Fruit fly (Drosophila melanogaster): ENCODE results near the gene GNBP2.

Gene GNBP2

dm6 chr3L:18672986-18673633 lies 2.1 kb downstream of the GNBP2 start, which contains the start of gene Capr:
Capr (minus strand) TSS chr3L:18673324.
- TF ChIP-seq Hr78 (GFP tag; optimal IDR thresholded peaks at IDR 0.05) (no peak), Hnf4 (GFP tag; optimal IDR thresholded peaks at IDR 0.05) (peak; percentile 64), jim (GFP tag; optimal IDR thresholded peaks at IDR 0.05) (no peak), brk (GFP tag; optimal IDR thresholded peaks at IDR 0.05) (peak; percentile 15), Jra (GFP tag; optimal IDR thresholded peaks at IDR 0.05) (peak; percentile 75), sv (GFP tag; optimal IDR thresholded peaks at IDR 0.05) (no peak), Myc (optimal IDR thresholded peaks at IDR 0.05) (no peak), foxo (GFP tag; optimal IDR thresholded peaks at IDR 0.05) (peak in 1 of 2 experiments; percentile 45), CG9705 (GFP tag; optimal IDR thresholded peaks at IDR 0.05) (no peak), sage (GFP tag; optimal IDR thresholded peaks at IDR 0.05) (no peak), br (GFP tag; optimal IDR thresholded peaks at IDR 0.05) (peak; percentile 39), Dif (GFP tag; optimal IDR thresholded peaks at IDR 0.05; ENCODE audit: partially characterized antibody) (no peak), Hr83 (GFP tag; optimal IDR thresholded peaks at IDR 0.05; ENCODE audit: poor library complexity, severe bottlenecking) (peak; percentile 94), Dfd (GFP tag; optimal IDR thresholded peaks at IDR 0.05) (no peak), OdsH (GFP tag; optimal IDR thresholded peaks at IDR 0.05) (peak; percentile 25), dsf (GFP tag; optimal IDR thresholded peaks at IDR 0.05; ENCODE audit: borderline replicate concordance) (no peak), usp (GFP tag; optimal IDR thresholded peaks at IDR 0.05) (no peak), Sp1 (GFP tag; optimal IDR thresholded peaks at IDR 0.05) (peak; percentile 27), psq (GFP tag; optimal IDR thresholded peaks at IDR 0.05) (no peak), pan (optimal IDR thresholded peaks at IDR 0.05) (no peak), fru (GFP tag; optimal IDR thresholded peaks at IDR 0.05) (peak; percentile 9), Rel (GFP tag; optimal IDR thresholded peaks at IDR 0.05) (no peak), Rel (tag; optimal IDR thresholded peaks at IDR 0.05) (peak; percentile 80), GATAd (GFP tag; optimal IDR thresholded peaks at IDR 0.05) (no peak), N (GFP tag; optimal IDR thresholded peaks at IDR 0.05) (no peak), HLH106 (tag; optimal IDR thresholded peaks at IDR 0.05) (peak; percentile 36), Vsx2 (GFP tag; optimal IDR thresholded peaks at IDR 0.05; ENCODE audit: partially characterized antibody) (no peak), dl (GFP tag; optimal IDR thresholded peaks at IDR 0.05; ENCODE audit: insufficient read depth in 1 of 2, partially characterized antibody in 2 of 2) (no peak), Mio (GFP tag; optimal IDR thresholded peaks at IDR 0.05) (no peak), h (GFP tag; optimal IDR thresholded peaks at IDR 0.05) (peak; percentile 48), lola (GFP tag; optimal IDR thresholded peaks at IDR 0.05) (no peak), woc (GFP tag; optimal IDR thresholded peaks at IDR 0.05) (no peak), tai (GFP tag; optimal IDR thresholded peaks at IDR 0.05) (no peak), CrebA (GFP tag; optimal IDR thresholded peaks at IDR 0.05; ENCODE audit: borderline replicate concordance) (no peak), dmrt93B (GFP tag; optimal IDR thresholded peaks at IDR 0.05) (no peak), Abd-B (GFP tag; optimal IDR thresholded peaks at IDR 0.05) (no peak), ey (GFP tag; optimal IDR thresholded peaks at IDR 0.05) (no peak), rgr (GFP tag; optimal IDR thresholded peaks at IDR 0.05) (peak; percentile 82), CG32264 (GFP tag; optimal IDR thresholded peaks at IDR 0.05) (no peak)

DNA sequence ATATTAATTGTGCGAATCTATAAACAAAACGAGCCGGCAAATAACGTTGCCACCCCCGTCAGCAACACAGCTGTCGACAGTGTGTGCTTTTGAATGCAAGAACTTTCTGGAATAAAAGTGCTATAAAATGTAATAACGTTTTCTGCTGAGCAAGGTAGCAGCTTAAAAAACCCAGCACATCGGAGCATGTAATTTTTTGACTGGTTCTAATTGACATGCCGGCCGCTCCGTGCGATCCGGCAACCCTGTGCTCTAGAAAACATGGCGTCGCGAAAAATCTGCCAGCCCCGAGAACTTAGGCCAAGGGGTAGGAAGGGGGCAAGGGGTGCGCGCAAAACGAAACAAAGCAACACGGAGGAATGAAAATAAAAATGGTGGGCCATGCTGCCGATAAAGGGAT lies 3.0 kb downstream of the GNBP2 start:
- TF ChIP-seq Hnf4 (GFP tag; optimal IDR thresholded peaks at IDR 0.05) (no peak), dmrt93B (GFP tag; optimal IDR thresholded peaks at IDR 0.05) (no peak), Hr78 (GFP tag; optimal IDR thresholded peaks at IDR 0.05) (no peak), Dfd (GFP tag; optimal IDR thresholded peaks at IDR 0.05) (no peak), ey (GFP tag; optimal IDR thresholded peaks at IDR 0.05) (peak; percentile 53), jim (GFP tag; optimal IDR thresholded peaks at IDR 0.05) (no peak), HLH106 (tag; optimal IDR thresholded peaks at IDR 0.05) (peak; percentile 40), woc (GFP tag; optimal IDR thresholded peaks at IDR 0.05) (peak; percentile 5), tai (GFP tag; optimal IDR thresholded peaks at IDR 0.05) (no peak), Hr83 (GFP tag; optimal IDR thresholded peaks at IDR 0.05; ENCODE audit: poor library complexity, severe bottlenecking) (peak; percentile 58), Abd-B (GFP tag; optimal IDR thresholded peaks at IDR 0.05) (no peak), Myc (optimal IDR thresholded peaks at IDR 0.05) (no peak), N (GFP tag; optimal IDR thresholded peaks at IDR 0.05) (no peak), CG32264 (GFP tag; optimal IDR thresholded peaks at IDR 0.05) (peak; percentile 25), CG9705 (GFP tag; optimal IDR thresholded peaks at IDR 0.05) (peak; percentile 41), psq (GFP tag; optimal IDR thresholded peaks at IDR 0.05) (peak; percentile 68), br (GFP tag; optimal IDR thresholded peaks at IDR 0.05) (peak; percentile 76), Sp1 (GFP tag; optimal IDR thresholded peaks at IDR 0.05) (peak; percentile 52), CrebA (GFP tag; optimal IDR thresholded peaks at IDR 0.05; ENCODE audit: borderline replicate concordance) (no peak), sv (GFP tag; optimal IDR thresholded peaks at IDR 0.05) (no peak), fru (GFP tag; optimal IDR thresholded peaks at IDR 0.05) (peak; percentile 64), rgr (GFP tag; optimal IDR thresholded peaks at IDR 0.05) (peak; percentile 77), foxo (GFP tag; optimal IDR thresholded peaks at IDR 0.05) (peak in 1 of 2 experiments; percentile 73), Mio (GFP tag; optimal IDR thresholded peaks at IDR 0.05) (no peak), brk (GFP tag; optimal IDR thresholded peaks at IDR 0.05) (peak; percentile 8), Jra (GFP tag; optimal IDR thresholded peaks at IDR 0.05) (peak; percentile 42), Vsx2 (GFP tag; optimal IDR thresholded peaks at IDR 0.05; ENCODE audit: partially characterized antibody) (no peak), GATAd (GFP tag; optimal IDR thresholded peaks at IDR 0.05) (no peak), dsf (GFP tag; optimal IDR thresholded peaks at IDR 0.05; ENCODE audit: borderline replicate concordance) (no peak), sage (GFP tag; optimal IDR thresholded peaks at IDR 0.05) (no peak), Rel (GFP tag; optimal IDR thresholded peaks at IDR 0.05) (no peak), Rel (tag; optimal IDR thresholded peaks at IDR 0.05) (peak; percentile 60), Dif (GFP tag; optimal IDR thresholded peaks at IDR 0.05; ENCODE audit: partially characterized antibody) (no peak), dl (GFP tag; optimal IDR thresholded peaks at IDR 0.05; ENCODE audit: insufficient read depth in 1 of 2, partially characterized antibody in 2 of 2) (no peak), pan (optimal IDR thresholded peaks at IDR 0.05) (no peak), OdsH (GFP tag; optimal IDR thresholded peaks at IDR 0.05) (peak; percentile 63), lola (GFP tag; optimal IDR thresholded peaks at IDR 0.05) (no peak), usp (GFP tag; optimal IDR thresholded peaks at IDR 0.05) (no peak), h (GFP tag; optimal IDR thresholded peaks at IDR 0.05) (peak; percentile 75)
